Worm (Caenorhabditis elegans) whole organism, L4 larva: Measurements from ENCODE around the gene npr-21.

Experiments
- dmd-6 ChIP-seq: fragments of 200-800 bp; sonication (Bioruptor generic); IDR thresholded peaks from 2 replicates; pipeline ENCODE4 v1.3.6; 2022; ENCODE audit warnings: missing genetic modification reagents, missing genetic modification characterization, missing compliant biosample characterization
- egl-43 ChIP-seq: fragments of 200-800 bp; sonication (Bioruptor generic); IDR thresholded peaks from 2 replicates; pipeline ENCODE4 v1.3.6; 2022; ENCODE audit warnings: missing genetic modification reagents, missing genetic modification characterization, missing compliant biosample characterization
- hlh-30 ChIP-seq: sonication (generic microtip); optimal IDR thresholded peaks from 2 replicates; lab custom pipeline; 2017; ENCODE audit warnings: antibody characterized with exemption, mild to moderate bottlenecking, missing genetic modification characterization, missing compliant biosample characterization; ENCODE audit not compliant: insufficient read depth
- nhr-237 ChIP-seq: sonication (generic microtip); optimal IDR thresholded peaks from 2 replicates; lab custom pipeline; 2017; ENCODE audit warnings: missing biosample characterization, missing genetic modification characterization
- nhr-25 ChIP-seq: sonication (generic microtip); optimal IDR thresholded peaks from 2 replicates; lab custom pipeline; 2017; ENCODE audit warnings: missing genetic modification characterization, mild to moderate bottlenecking, missing compliant biosample characterization, antibody characterized with exemption, moderate library complexity, borderline replicate concordance; ENCODE audit not compliant: insufficient read depth
- pha-4 ChIP-seq, 2 experiments: fragments of 150-350 bp in 1 of 2; fragments of 200-800 bp in 1 of 2; sonication (Bioruptor generic) in 1 of 2; IDR thresholded peaks in 1 of 2; optimal IDR thresholded peaks in 1 of 2; 2 replicates each; pipeline versions ENCODE4 v1.3.6 to Lab custom; 2014 to 2022; ENCODE audit warnings: missing genetic modification characterization in 2 of 2, missing genetic modification reagents in 2 of 2, missing biosample characterization in 1 of 2, missing compliant biosample characterization in 1 of 2
- snpc-4 ChIP-seq: fragments of 150-350 bp; optimal IDR thresholded peaks from 2 replicates; lab custom pipeline; 2014; ENCODE audit warnings: missing biosample characterization, missing genetic modification characterization
- zfp-3 ChIP-seq: fragments of 200-800 bp; sonication (Bioruptor generic); conservative IDR thresholded peaks from 2 replicates; pipeline ENCODE4 v1.3.6; 2022; ENCODE audit warnings: missing genetic modification reagents, missing genetic modification characterization, missing compliant biosample characterization

ce11 chrX:17203399-17203798 is 45.6 kb upstream of the npr-21 start:
- TF ChIP-seq nhr-25 (tag; lab: Kevin White, UChicago): no peak
- no peak for TF ChIP-seq egl-43 (GFP tag; lab: Robert Waterston, UW)
- TF ChIP-seq pha-4 (GFP tag; IDR thresholded peaks at IDR 0.05; lab: Robert Waterston, UW): no peak
- no peak for TF ChIP-seq pha-4 (tag; optimal IDR thresholded peaks at IDR 0.05; lab: Kevin White, UChicago)
- no peak for TF ChIP-seq snpc-4
- TF ChIP-seq dmd-6: no peak
- no peak for TF ChIP-seq zfp-3 (GFP tag; lab: Robert Waterston, UW)
- no peak for TF ChIP-seq hlh-30
- TF ChIP-seq nhr-237 (tag; lab: Kevin White, UChicago): no peak
